Worm (Caenorhabditis elegans) whole organism, L1 larva: ENCODE measurements around the gene cyp-13A4.

Experiments
- C34B4.2 ChIP-seq: sonication (generic microtip); optimal IDR thresholded peaks from 2 replicates; lab custom pipeline; 2017; ENCODE audit warnings: mild to moderate bottlenecking, missing genetic modification characterization, missing compliant biosample characterization
- F16B12.6 ChIP-seq: fragments of 150-350 bp; optimal IDR thresholded peaks from 2 replicates; lab custom pipeline; 2014; ENCODE audit warnings: missing biosample characterization, missing genetic modification characterization
- Y116A8C.19 ChIP-seq: sonication (generic microtip); optimal IDR thresholded peaks from 2 replicates; lab custom pipeline; 2016; ENCODE audit warnings: missing compliant biosample characterization, missing genetic modification characterization, borderline replicate concordance
- alr-1 ChIP-seq: fragments of 200-800 bp; sonication (Bioruptor generic); optimal IDR thresholded peaks from 2 replicates; lab custom pipeline; 2018; ENCODE audit warnings: borderline replicate concordance, mild to moderate bottlenecking, missing genetic modification characterization, missing compliant biosample characterization
- ceh-8 ChIP-seq: fragments of 200-800 bp; sonication (Bioruptor generic); optimal IDR thresholded peaks from 2 replicates; lab custom pipeline; 2018; ENCODE audit warnings: mild to moderate bottlenecking, missing genetic modification characterization, moderate library complexity, missing compliant biosample characterization
- ces-1 ChIP-seq: fragments of 150-350 bp; optimal IDR thresholded peaks from 2 replicates; lab custom pipeline; 2014; ENCODE audit warnings: missing biosample characterization, missing genetic modification reagents, missing genetic modification characterization
- efl-1 ChIP-seq, 4 experiments: fragments of 150-350 bp; optimal IDR thresholded peaks in 3 of 4; peaks in 1 of 4; 1 replicate in 1 of 4; 2 replicates in 3 of 4; lab custom pipeline; 2014; ENCODE audit warnings: missing biosample characterization in 2 of 4, missing genetic modification characterization in 2 of 4, missing genetic modification reagents in 2 of 4
- elt-2 ChIP-seq: sonication (generic microtip); optimal IDR thresholded peaks from 2 replicates; lab custom pipeline; 2016; ENCODE audit warnings: missing genetic modification characterization, mild to moderate bottlenecking, inconsistent platforms, missing compliant biosample characterization, missing genetic modification reagents
- fkh-8 ChIP-seq: sonication (generic microtip); optimal IDR thresholded peaks from 2 replicates; lab custom pipeline; 2016; ENCODE audit warnings: mild to moderate bottlenecking, missing genetic modification characterization, missing compliant biosample characterization
- grh-1 ChIP-seq: fragments of 200-800 bp; sonication (Bioruptor generic); IDR thresholded peaks from 2 replicates; pipeline ENCODE4 v1.3.6; 2022; ENCODE audit warnings: missing genetic modification reagents, missing genetic modification characterization, missing compliant biosample characterization
- irx-1 ChIP-seq: sonication (generic microtip); optimal IDR thresholded peaks from 2 replicates; lab custom pipeline; 2016; ENCODE audit warnings: missing genetic modification characterization, missing compliant biosample characterization
- isw-1 ChIP-seq: fragments of 200-800 bp; sonication (Bioruptor generic); IDR thresholded peaks from 2 replicates; pipeline ENCODE4 v1.3.6; 2022; ENCODE audit warnings: missing genetic modification characterization, missing compliant biosample characterization
- lin-15B ChIP-seq: fragments of 150-350 bp; sonication (generic microtip); optimal IDR thresholded peaks from 3 replicates; lab custom pipeline; 2014; ENCODE audit warnings: missing biosample characterization, missing genetic modification characterization
- lin-35 ChIP-seq, 2 experiments: fragments of 150-350 bp; optimal IDR thresholded peaks; 2 replicates each; lab custom pipeline; 2014; ENCODE audit warnings: missing biosample characterization in 2 of 2, missing genetic modification characterization in 2 of 2, missing genetic modification reagents in 2 of 2
- mep-1 ChIP-seq: fragments of 150-350 bp; optimal IDR thresholded peaks from 2 replicates; lab custom pipeline; 2014; ENCODE audit warnings: missing biosample characterization, missing genetic modification characterization
- nhr-11 ChIP-seq: fragments of 150-350 bp; optimal IDR thresholded peaks from 2 replicates; lab custom pipeline; 2014; ENCODE audit warnings: missing biosample characterization, missing genetic modification characterization
- nhr-12 ChIP-seq: sonication (generic microtip); optimal IDR thresholded peaks from 2 replicates; lab custom pipeline; 2017; ENCODE audit warnings: missing biosample characterization, missing genetic modification characterization
- nhr-20 ChIP-seq: sonication (generic microtip); optimal IDR thresholded peaks from 2 replicates; lab custom pipeline; 2016; ENCODE audit warnings: mild to moderate bottlenecking, missing genetic modification characterization, missing compliant biosample characterization
- nhr-71 ChIP-seq: sonication (generic microtip); optimal IDR thresholded peaks from 2 replicates; lab custom pipeline; 2016; ENCODE audit warnings: mild to moderate bottlenecking, missing genetic modification characterization, moderate library complexity, missing compliant biosample characterization
- nhr-84 ChIP-seq: sonication (generic microtip); optimal IDR thresholded peaks from 2 replicates; lab custom pipeline; 2017; ENCODE audit warnings: missing biosample characterization, missing genetic modification characterization
- nhr-90 ChIP-seq: sonication (generic microtip); optimal IDR thresholded peaks from 2 replicates; lab custom pipeline; 2016; ENCODE audit warnings: mild to moderate bottlenecking, missing genetic modification characterization, missing compliant biosample characterization; ENCODE audit not compliant: poor library complexity
- pax-3 ChIP-seq: fragments of 200-800 bp; sonication (Bioruptor generic); optimal IDR thresholded peaks from 2 replicates; lab custom pipeline; 2018; ENCODE audit warnings: mild to moderate bottlenecking, missing genetic modification characterization, moderate library complexity, missing compliant biosample characterization
- rnt-1 ChIP-seq: sonication (generic microtip); optimal IDR thresholded peaks from 2 replicates; lab custom pipeline; 2016; ENCODE audit warnings: mild to moderate bottlenecking, missing genetic modification characterization, moderate library complexity, missing compliant biosample characterization
- skn-1 ChIP-seq: fragments of 150-350 bp; optimal IDR thresholded peaks from 2 replicates; lab custom pipeline; 2014; ENCODE audit warnings: missing biosample characterization, missing genetic modification characterization
- snpc-4 ChIP-seq: fragments of 150-350 bp; optimal IDR thresholded peaks from 2 replicates; lab custom pipeline; 2014; ENCODE audit warnings: missing biosample characterization, missing genetic modification characterization
- snu-23 ChIP-seq: sonication (generic microtip); optimal IDR thresholded peaks from 2 replicates; lab custom pipeline; 2016; ENCODE audit warnings: missing genetic modification characterization, missing compliant biosample characterization
- swsn-7 ChIP-seq: sonication (generic microtip); optimal IDR thresholded peaks from 2 replicates; lab custom pipeline; 2016; ENCODE audit warnings: missing genetic modification characterization, missing compliant biosample characterization
- tlp-1 ChIP-seq: fragments of 150-350 bp; optimal IDR thresholded peaks from 2 replicates; lab custom pipeline; 2014; ENCODE audit warnings: missing biosample characterization, missing genetic modification characterization
- unc-30 ChIP-seq: sonication (generic microtip); optimal IDR thresholded peaks from 2 replicates; lab custom pipeline; 2017; ENCODE audit warnings: missing biosample characterization, missing genetic modification characterization
- unc-86 ChIP-seq: sonication (generic microtip); optimal IDR thresholded peaks from 2 replicates; lab custom pipeline; 2016; ENCODE audit warnings: missing genetic modification characterization, missing compliant biosample characterization
- vab-15 ChIP-seq: sonication (generic microtip); optimal IDR thresholded peaks from 2 replicates; lab custom pipeline; 2017; ENCODE audit warnings: missing genotype, mild to moderate bottlenecking, missing genetic modification characterization, missing compliant biosample characterization
- ztf-11 ChIP-seq, 2 experiments: sonication (generic microtip); optimal IDR thresholded peaks; 2 replicates each; lab custom pipeline; 2016 to 2017; ENCODE audit warnings: missing genetic modification characterization in 2 of 2, missing biosample characterization in 1 of 2, missing compliant biosample characterization in 1 of 2

cyp-13A4 gene

ce11 chrII:9787395-9788152, 10.0 kb downstream of the cyp-13A4 start, which contains the start of gene cyp-13A2 (continued):
- TF ChIP-seq nhr-11 (peak; percentile 33), ces-1 (GFP tag; lab: Kevin White, UChicago) (no peak), nhr-20 (tag; lab: Kevin White, UChicago) (peak; percentile 88), elt-2 (tag; lab: Kevin White, UChicago) (peak; percentile 72), isw-1 (no peak), lin-35 (GFP tag; optimal IDR thresholded peaks at IDR 0.05; lab: Kevin White, UChicago) (peak; percentile 10 to 29), ceh-8 (GFP tag; lab: Kevin White, UChicago) (no peak), fkh-8 (no peak), swsn-7 (no peak), lin-15B (tag; lab: Kevin White, UChicago) (no peak), unc-30 (tag; lab: Kevin White, UChicago) (no peak), alr-1 (tag; lab: Kevin White, UChicago) (no peak), snpc-4 (tag; lab: Kevin White, UChicago) (peak; percentile 98), F16B12.6 (tag; lab: Kevin White, UChicago) (no peak), irx-1 (tag; lab: Kevin White, UChicago) (peak; percentile 23), Y116A8C.19 (tag; lab: Kevin White, UChicago) (no peak), mep-1 (peak; percentile 45), nhr-84 (tag; lab: Kevin White, UChicago) (no peak), unc-86 (no peak), snu-23 (GFP tag; lab: Kevin White, UChicago) (peak; percentile 65), tlp-1 (peak; percentile 61)
- TF ChIP-seq, all 84 proteins: peak for 28

ce11 chrII:9786215-9786614, 11.3 kb downstream of the cyp-13A4 start:
- TF ChIP-seq skn-1 (tag; lab: Kevin White, UChicago) (no peak), nhr-12 (tag; lab: Kevin White, UChicago) (no peak), efl-1 (optimal IDR thresholded peaks at IDR 0.05; lab: Kevin White, UChicago) (no peak), efl-1 (GFP tag; optimal IDR thresholded peaks at IDR 0.05 in 1 of 2; lab: Kevin White, UChicago) (peak in 1 of 2 experiments; percentile 84)

- no peak for TF ChIP-seq ztf-11 (tag; optimal IDR thresholded peaks at IDR 0.05; lab: Kevin White, UChicago)
- no peak for TF ChIP-seq rnt-1
- TF ChIP-seq efl-1 (optimal IDR thresholded peaks at IDR 0.05; lab: Kevin White, UChicago): no peak
- no peak for TF ChIP-seq efl-1 (GFP tag; optimal IDR thresholded peaks at IDR 0.05 in 1 of 2; lab: Kevin White, UChicago)
- TF ChIP-seq nhr-90: no peak
- TF ChIP-seq nhr-12 (tag; lab: Kevin White, UChicago): no peak
- TF ChIP-seq skn-1 (tag; lab: Kevin White, UChicago): no peak
- TF ChIP-seq F16B12.6 (tag; lab: Kevin White, UChicago): no peak
- no peak for TF ChIP-seq C34B4.2
- TF ChIP-seq vab-15 (tag; lab: Kevin White, UChicago): no peak
- TF ChIP-seq nhr-84 (tag; lab: Kevin White, UChicago): no peak
- TF ChIP-seq irx-1 (tag; lab: Kevin White, UChicago): no peak
- no peak for TF ChIP-seq nhr-71 (tag; lab: Kevin White, UChicago)
- TF ChIP-seq fkh-8: no peak
- no peak for TF ChIP-seq pax-3 (tag; lab: Kevin White, UChicago)
- TF ChIP-seq unc-30 (tag; lab: Kevin White, UChicago): no peak
- no peak for TF ChIP-seq grh-1 (GFP tag; lab: Robert Waterston, UW)
Measured at ce11 chrII:9782337-9782736, 15.2 kb downstream of the cyp-13A4 start, which contains the start of gene T10B9.14. Gene T10B9.14 (minus strand): TSS chrII:9782437.

- TF ChIP-seq elt-2 (tag; lab: Kevin White, UChicago) (peak; percentile 29), nhr-20 (tag; lab: Kevin White, UChicago) (peak; percentile 38), nhr-71 (tag; lab: Kevin White, UChicago) (no peak)
- TF ChIP-seq, all 84 proteins: peak for 2
Measured at ce11 chrII:9781842-9782241, 15.7 kb downstream of the cyp-13A4 start, which contains the start of gene cyp-13A1. Gene cyp-13A1 (minus strand): TSS chrII:9781997.
